Worm (Caenorhabditis elegans): ENCODE measurements around the gene F13B6.1.

ce11 chrIV:7445995-7446394 lies 10.3 kb upstream of the F13B6.1 start, which contains the start of gene B0496.1:
- TF ChIP-seq dao-5 (tag; optimal IDR thresholded peaks at IDR 0.05) = no peak
- no peak for TF ChIP-seq him-1 (tag; optimal IDR thresholded peaks at IDR 0.05)

Measured in whole organism, L4/young adult.